Worm (Caenorhabditis elegans): Measurements from ENCODE around the gene Y70C5B.2.

ce11 chrV:16675553-16675952 lies 14.8 kb upstream of the Y70C5B.2 start, which contains the start of gene srz-1:
- TF ChIP-seq php-3 (GFP tag; IDR thresholded peaks at IDR 0.05), result no peak
- TF ChIP-seq skn-1 (tag; optimal IDR thresholded peaks at IDR 0.05), result no peak
- TF ChIP-seq unc-130 (GFP tag; optimal IDR thresholded peaks at IDR 0.05), result no peak
- no peak for TF ChIP-seq madf-9 (GFP tag; conservative IDR thresholded peaks at IDR 0.05)
- no peak for TF ChIP-seq R02D3.7 (tag; optimal IDR thresholded peaks at IDR 0.05)
- TF ChIP-seq madf-5 (GFP tag; IDR thresholded peaks at IDR 0.05), result no peak
- no peak for TF ChIP-seq Y48G9A.11 (GFP tag; IDR thresholded peaks at IDR 0.05)
- no peak for TF ChIP-seq mep-1 (tag; optimal IDR thresholded peaks at IDR 0.05)
- no peak for TF ChIP-seq sdz-12 (GFP tag; optimal IDR thresholded peaks at IDR 0.05)
- TF ChIP-seq ces-1 (GFP tag; optimal IDR thresholded peaks at IDR 0.05), result no peak
- no peak for TF ChIP-seq dpl-1 (GFP tag; optimal IDR thresholded peaks at IDR 0.05)
- no peak for TF ChIP-seq set-16 (GFP tag; IDR thresholded peaks at IDR 0.05)
- no peak for TF ChIP-seq ztf-7 (tag; optimal IDR thresholded peaks at IDR 0.05)
- no peak for TF ChIP-seq nhr-6 (tag; optimal IDR thresholded peaks at IDR 0.05)
